Worm (Caenorhabditis elegans): ENCODE data around the gene hyl-1.

DNA sequence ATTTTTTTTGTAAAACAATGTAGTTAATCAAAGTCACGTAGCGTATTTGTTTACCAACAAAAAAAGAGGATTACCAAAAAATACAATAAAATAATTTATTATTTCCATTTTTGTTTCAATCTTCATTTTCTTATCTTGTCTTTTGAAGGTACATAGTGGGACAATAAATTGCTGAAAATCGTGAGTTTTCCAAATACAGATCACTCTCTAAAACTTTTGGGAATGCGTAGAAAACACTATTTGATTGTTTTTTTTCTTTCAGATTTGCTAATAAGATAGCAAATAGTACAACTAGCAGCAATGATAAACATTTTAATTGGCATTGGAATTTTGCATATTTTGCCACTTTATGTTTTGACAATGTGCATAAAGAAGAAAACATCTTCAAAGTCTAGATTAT lies 37.5 kb upstream of the hyl-1 start, which contains the start of gene C28C12.1:
- TF ChIP-seq pes-1 (GFP tag; IDR thresholded peaks at IDR 0.05) (no peak), flt-1 (GFP tag; IDR thresholded peaks at IDR 0.05) (no peak), tra-4 (tag; optimal IDR thresholded peaks at IDR 0.05) (no peak), sea-1 (GFP tag; conservative IDR thresholded peaks at IDR 0.05) (no peak), scrt-1 (GFP tag; IDR thresholded peaks at IDR 0.05) (no peak), ama-1 (optimal IDR thresholded peaks at IDR 0.05) (no peak), F13C5.2 (tag; optimal IDR thresholded peaks at IDR 0.05) (no peak), tbx-11 (GFP tag; IDR thresholded peaks at IDR 0.05) (no peak), B0310.2 (tag; optimal IDR thresholded peaks at IDR 0.05) (no peak), hnd-1 (tag; optimal IDR thresholded peaks at IDR 0.05) (no peak)
